Worm (Caenorhabditis elegans) whole organism, L1 larva: ENCODE data around the gene W10G11.19.

Source experiments
- dpl-1 ChIP-seq, 3 experiments: fragments of 150-350 bp in 2 of 3; sonication (generic microtip) in 1 of 3; optimal IDR thresholded peaks; 2 replicates each; lab custom pipeline; 2014 to 2017; ENCODE audit warnings: missing biosample characterization in 3 of 3, missing genetic modification characterization in 3 of 3, missing genetic modification reagents in 3 of 3
- lin-14 ChIP-seq: fragments of 200-800 bp; sonication (Bioruptor generic); optimal IDR thresholded peaks from 2 replicates; lab custom pipeline; 2018; ENCODE audit warnings: mild to moderate bottlenecking, missing genetic modification characterization, moderate library complexity, missing compliant biosample characterization
- lin-35 ChIP-seq, 2 experiments: fragments of 150-350 bp; optimal IDR thresholded peaks; 2 replicates each; lab custom pipeline; 2014; ENCODE audit warnings: missing biosample characterization in 2 of 2, missing genetic modification characterization in 2 of 2, missing genetic modification reagents in 2 of 2
- nhr-77 ChIP-seq: fragments of 150-350 bp; optimal IDR thresholded peaks from 2 replicates; lab custom pipeline; 2014; ENCODE audit warnings: missing biosample characterization, missing genetic modification characterization
- nhr-90 ChIP-seq: sonication (generic microtip); optimal IDR thresholded peaks from 2 replicates; lab custom pipeline; 2016; ENCODE audit warnings: mild to moderate bottlenecking, missing genetic modification characterization, missing compliant biosample characterization; ENCODE audit not compliant: poor library complexity
- pqm-1 ChIP-seq: sonication (generic microtip); optimal IDR thresholded peaks from 3 replicates; lab custom pipeline; 2017; ENCODE audit warnings: missing biosample characterization, missing genetic modification characterization

DNA sequence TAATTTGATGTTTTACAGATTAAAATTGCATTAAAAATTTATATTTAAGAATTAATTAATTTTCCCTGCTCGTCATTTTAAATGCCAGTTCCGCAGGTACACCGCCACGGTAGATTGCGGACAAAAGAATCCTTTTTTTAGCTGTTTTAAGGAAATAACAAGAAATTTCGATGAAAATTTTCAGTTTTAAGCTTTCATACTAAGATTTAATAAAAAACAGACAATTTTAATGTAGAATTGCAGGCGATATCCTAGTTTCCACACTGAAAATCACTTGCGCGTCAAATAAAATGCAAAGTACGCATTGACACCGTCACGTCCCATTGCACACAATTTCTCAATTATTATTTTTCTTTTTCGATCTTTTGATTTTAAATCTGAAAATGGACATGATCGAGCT lies 3.0 kb downstream of the W10G11.19 start, which contains the start of gene dnc-3:
- TF ChIP-seq dpl-1 (GFP tag; optimal IDR thresholded peaks at IDR 0.05; lab: Kevin White, UChicago), result peak; percentile 52 to 56 (median 56)
- TF ChIP-seq lin-35 (GFP tag; optimal IDR thresholded peaks at IDR 0.05; lab: Kevin White, UChicago), result peak; percentile 49 to 54
- peak; percentile 73 for TF ChIP-seq nhr-90 (tag; lab: Kevin White, UChicago)
- TF ChIP-seq nhr-77 (tag; lab: Kevin White, UChicago), result peak; percentile 24
- peak; percentile 80 for TF ChIP-seq lin-14
- no peak for TF ChIP-seq pqm-1 (tag; lab: Kevin White, UChicago)
